Worm (Caenorhabditis elegans): ENCODE results near the gene T17A3.12.
A peak's percentile ranks its signal among the peaks of the same experiment; 100 is the strongest.

The T17A3.12 gene

DNA sequence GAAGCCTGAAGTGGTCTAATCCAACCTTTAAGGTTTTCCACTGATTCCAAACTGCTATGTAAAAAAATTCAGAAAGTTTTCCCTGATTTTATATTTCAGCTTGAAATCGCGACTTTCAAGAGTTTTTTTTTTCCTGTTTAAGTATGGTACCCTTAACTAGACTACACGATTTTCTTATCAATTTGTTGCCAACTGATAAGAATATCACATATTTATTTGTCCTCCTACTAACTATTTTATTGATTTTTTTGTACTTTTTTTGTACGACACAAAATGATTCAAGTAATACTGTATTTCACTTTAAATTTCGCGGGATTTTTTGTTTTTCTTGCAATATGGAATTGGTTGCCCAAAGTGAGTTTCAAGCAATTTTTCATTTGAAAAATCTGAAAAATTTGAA lies 38.1 kb upstream of the T17A3.12 start:
- TF ChIP-seq ceh-88 (GFP tag; IDR thresholded peaks at IDR 0.05) (no peak), egl-27 (tag; optimal IDR thresholded peaks at IDR 0.05) (no peak), elt-2 (tag; optimal IDR thresholded peaks at IDR 0.05) (peak; percentile 39), nhr-85 (tag) (no peak), egl-13 (tag; optimal IDR thresholded peaks at IDR 0.05) (no peak), vab-15 (tag; optimal IDR thresholded peaks at IDR 0.05) (no peak)

DNA sequence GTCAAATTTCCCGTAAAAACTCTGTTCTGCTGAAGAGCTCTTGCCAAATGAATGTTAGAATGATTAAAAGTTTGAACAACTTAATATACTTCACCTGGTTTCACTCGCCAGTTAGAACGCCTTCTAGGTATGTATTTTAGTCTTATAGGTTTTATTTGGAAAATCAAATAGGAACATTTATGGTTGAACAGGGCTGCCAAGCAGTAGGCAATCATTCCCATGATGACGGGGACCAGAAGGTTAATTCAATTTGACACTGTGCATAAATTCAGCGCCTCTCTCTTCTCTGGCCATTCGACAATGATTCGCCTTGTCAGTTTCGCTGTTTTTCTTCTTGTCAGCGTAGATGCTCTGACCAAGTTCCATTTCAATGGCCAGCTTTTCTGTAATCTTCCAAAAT lies 37.1 kb upstream of the T17A3.12 start, which contains the start of gene F40G9.15:
Gene F40G9.15, plus strand, starts transcription at position 301 of the 400 bp plus-strand sequence.
- no peak for TF ChIP-seq grh-1 (GFP tag; IDR thresholded peaks at IDR 0.05)
- TF ChIP-seq elt-3 (tag; optimal IDR thresholded peaks at IDR 0.05): no peak
- TF ChIP-seq C04F5.9 (tag; optimal IDR thresholded peaks at IDR 0.05): no peak
- no peak for TF ChIP-seq egl-13 (tag; optimal IDR thresholded peaks at IDR 0.05)
- TF ChIP-seq zag-1 (tag; optimal IDR thresholded peaks at IDR 0.05): no peak
- no peak for TF ChIP-seq hlh-4 (tag; optimal IDR thresholded peaks at IDR 0.05)
- TF ChIP-seq skn-1 (tag; optimal IDR thresholded peaks at IDR 0.05): no peak
- no peak for TF ChIP-seq mep-1 (tag; optimal IDR thresholded peaks at IDR 0.05)
- no peak for TF ChIP-seq fkh-8 (tag; optimal IDR thresholded peaks at IDR 0.05)
- no peak for TF ChIP-seq F16B12.6 (tag; optimal IDR thresholded peaks at IDR 0.05)
- no peak for TF ChIP-seq nhr-237 (tag; optimal IDR thresholded peaks at IDR 0.05)
- TF ChIP-seq jun-1 (tag; optimal IDR thresholded peaks at IDR 0.05): no peak
- TF ChIP-seq hlh-17 (GFP tag; optimal IDR thresholded peaks at IDR 0.05; ENCODE audit: borderline replicate concordance): no peak
- no peak for TF ChIP-seq mab-9 (GFP tag; IDR thresholded peaks at IDR 0.05)
- TF ChIP-seq nhr-11 (tag; optimal IDR thresholded peaks at IDR 0.05): no peak
- no peak for TF ChIP-seq efl-1 (optimal IDR thresholded peaks at IDR 0.05)
- no peak for TF ChIP-seq efl-1 (GFP tag; optimal IDR thresholded peaks at IDR 0.05 in 1 of 2)
- TF ChIP-seq sptf-1 (tag; optimal IDR thresholded peaks at IDR 0.05): no peak
- TF ChIP-seq C34B4.2 (tag; optimal IDR thresholded peaks at IDR 0.05): no peak
- no peak for TF ChIP-seq lin-13 (GFP tag; optimal IDR thresholded peaks at IDR 0.05)
- TF ChIP-seq ceh-8 (GFP tag; optimal IDR thresholded peaks at IDR 0.05): no peak

DNA sequence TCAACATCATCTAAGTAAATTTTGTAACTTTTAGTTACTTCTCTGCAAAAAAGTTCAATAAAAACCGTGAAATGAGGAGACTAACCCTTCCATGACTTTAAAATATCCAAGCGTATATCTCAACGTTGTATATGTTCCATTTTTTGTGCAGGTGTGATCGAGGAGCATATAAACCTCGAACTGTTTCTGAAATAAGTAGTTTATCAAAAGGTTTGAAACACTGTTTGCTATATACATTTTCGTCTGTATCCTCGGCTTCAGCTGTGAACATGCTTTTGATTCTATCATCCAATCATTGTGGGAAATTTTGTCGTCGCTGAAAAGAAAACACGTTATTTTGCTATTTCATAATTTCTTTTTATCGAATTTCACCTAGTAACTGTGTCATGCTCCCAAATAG lies 36.0 kb upstream of the T17A3.12 start, which contains the start of gene F40G9.5:
Gene F40G9.5, plus strand, starts transcription at position 301 of the 400 bp plus-strand sequence.
- TF ChIP-seq lin-14 (GFP tag; optimal IDR thresholded peaks at IDR 0.05): no peak

DNA sequence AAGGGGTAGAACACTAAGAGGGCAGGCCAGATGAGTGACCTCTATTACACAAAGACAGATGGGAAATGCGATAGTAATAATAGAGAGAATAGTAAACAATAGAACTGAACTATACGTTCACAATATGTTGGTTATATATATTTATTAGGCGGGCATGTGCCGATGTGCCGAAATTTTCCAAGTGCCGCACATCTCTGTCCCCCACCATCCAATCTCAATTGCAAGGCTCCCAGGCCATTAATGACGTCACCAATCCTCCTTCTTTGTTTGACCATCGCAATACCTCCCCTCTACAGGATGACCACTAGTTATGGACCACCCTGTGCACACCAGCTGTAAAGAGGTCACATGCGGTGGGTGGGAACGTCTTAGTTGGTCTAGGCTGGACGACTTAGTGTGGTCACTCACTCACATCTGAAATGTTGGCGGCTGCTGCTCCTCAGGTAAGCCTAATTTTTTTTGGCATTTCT lies 34.2 kb upstream of the T17A3.12 start, which contains the start of gene F40G9.6:
Gene F40G9.6, plus strand, starts transcription at position 420 of the 470 bp plus-strand sequence.
- TF ChIP-seq nhr-71 (tag; optimal IDR thresholded peaks at IDR 0.05) (no peak), nhr-20 (tag; optimal IDR thresholded peaks at IDR 0.05) (no peak), efl-3 (GFP tag; optimal IDR thresholded peaks at IDR 0.05) (no peak), nhr-237 (tag; optimal IDR thresholded peaks at IDR 0.05) (no peak), unc-98 (GFP tag; IDR thresholded peaks at IDR 0.05) (no peak), Y116A8C.19 (tag; optimal IDR thresholded peaks at IDR 0.05; ENCODE audit: borderline replicate concordance) (no peak), ztf-11 (tag; optimal IDR thresholded peaks at IDR 0.05) (no peak), ceh-88 (GFP tag; IDR thresholded peaks at IDR 0.05) (no peak), lin-13 (GFP tag; optimal IDR thresholded peaks at IDR 0.05) (no peak), nhr-84 (tag; optimal IDR thresholded peaks at IDR 0.05) (no peak), C34B4.2 (tag; optimal IDR thresholded peaks at IDR 0.05) (no peak), sox-4 (tag; optimal IDR thresholded peaks at IDR 0.05) (no peak)

DNA sequence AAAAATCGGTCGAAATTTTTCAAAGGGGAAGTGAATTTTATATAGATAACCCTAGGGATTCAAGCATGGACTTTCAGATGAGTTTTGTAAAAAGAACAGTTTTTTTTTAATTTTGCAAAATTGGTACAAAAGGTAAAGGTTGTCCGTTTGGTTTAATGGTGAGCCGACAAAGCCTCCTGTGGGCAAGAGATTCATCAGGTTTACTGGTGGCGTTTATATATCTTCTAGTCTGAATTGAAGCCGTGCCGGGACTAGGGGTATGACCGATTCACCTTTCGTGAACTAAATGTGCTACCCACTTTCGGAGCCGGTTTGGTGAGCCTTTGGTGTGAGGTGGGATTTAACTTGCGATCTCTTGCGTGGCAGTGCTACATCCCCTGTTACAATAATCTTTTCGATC lies 33.1 kb upstream of the T17A3.12 start:
- no peak for TF ChIP-seq tbx-2 (tag; optimal IDR thresholded peaks at IDR 0.05)
- no peak for TF ChIP-seq fkh-8 (tag; optimal IDR thresholded peaks at IDR 0.05)

All from whole organism, L1 larva.